Worm (Caenorhabditis elegans): ENCODE data around the gene pam-1.

- TF ChIP-seq R02D3.7 (tag; optimal IDR thresholded peaks at IDR 0.05) (no peak), tbx-2 (tag; optimal IDR thresholded peaks at IDR 0.05) (no peak)
Observed at ce11 chrIV:7516167-7516566, 34.4 kb downstream of the pam-1 start, which contains the start of the genes R05G6.9 and R05G6.3.
